Worm (Caenorhabditis elegans) whole organism, L1 larva: ENCODE results near the gene esyt-2.

Source experiments
- C04F5.9 ChIP-seq: sonication (generic microtip); optimal IDR thresholded peaks from 2 replicates; lab custom pipeline; 2016; ENCODE audit warnings: missing genetic modification characterization, missing compliant biosample characterization
- C16A3.4 ChIP-seq: fragments of 150-350 bp; optimal IDR thresholded peaks from 2 replicates; lab custom pipeline; 2014; ENCODE audit warnings: missing biosample characterization, missing genetic modification characterization
- F16B12.6 ChIP-seq: fragments of 150-350 bp; optimal IDR thresholded peaks from 2 replicates; lab custom pipeline; 2014; ENCODE audit warnings: missing biosample characterization, missing genetic modification characterization
- aha-1 ChIP-seq: fragments of 150-350 bp; optimal IDR thresholded peaks from 2 replicates; lab custom pipeline; 2014; ENCODE audit warnings: missing biosample characterization, missing genetic modification characterization
- aly-2 ChIP-seq: fragments of 150-350 bp; optimal IDR thresholded peaks from 2 replicates; lab custom pipeline; 2014; ENCODE audit warnings: missing biosample characterization, missing genetic modification characterization
- ceh-63 ChIP-seq: fragments of 200-800 bp; sonication (Bioruptor generic); optimal IDR thresholded peaks from 2 replicates; lab custom pipeline; 2018; ENCODE audit warnings: mild to moderate bottlenecking, missing genetic modification characterization, missing compliant biosample characterization
- ceh-82 ChIP-seq, 3 experiments: fragments of 150-350 bp in 1 of 3; sonication (generic microtip) in 2 of 3; optimal IDR thresholded peaks; 2 replicates each; lab custom pipeline; 2014 to 2017; ENCODE audit warnings: missing biosample characterization in 3 of 3, missing genetic modification characterization in 3 of 3
- dpl-1 ChIP-seq, 3 experiments: fragments of 150-350 bp in 2 of 3; sonication (generic microtip) in 1 of 3; optimal IDR thresholded peaks; 2 replicates each; lab custom pipeline; 2014 to 2017; ENCODE audit warnings: missing biosample characterization in 3 of 3, missing genetic modification characterization in 3 of 3, missing genetic modification reagents in 3 of 3
- dsc-1 ChIP-seq: sonication (generic microtip); optimal IDR thresholded peaks from 2 replicates; lab custom pipeline; 2016; ENCODE audit warnings: mild to moderate bottlenecking, missing genetic modification characterization, missing compliant biosample characterization
- efl-1 ChIP-seq, 4 experiments: fragments of 150-350 bp; optimal IDR thresholded peaks in 3 of 4; peaks in 1 of 4; 1 replicate in 1 of 4; 2 replicates in 3 of 4; lab custom pipeline; 2014; ENCODE audit warnings: missing biosample characterization in 2 of 4, missing genetic modification characterization in 2 of 4, missing genetic modification reagents in 2 of 4
- efl-3 ChIP-seq: fragments of 200-800 bp; sonication (Bioruptor generic); optimal IDR thresholded peaks from 2 replicates; lab custom pipeline; 2018; ENCODE audit warnings: mild to moderate bottlenecking, missing genetic modification characterization, missing compliant biosample characterization
- egl-13 ChIP-seq: sonication (generic microtip); optimal IDR thresholded peaks from 2 replicates; lab custom pipeline; 2016; ENCODE audit warnings: missing genotype, missing genetic modification reagents, missing genetic modification characterization, missing compliant biosample characterization
- elt-2 ChIP-seq: sonication (generic microtip); optimal IDR thresholded peaks from 2 replicates; lab custom pipeline; 2016; ENCODE audit warnings: missing genetic modification characterization, mild to moderate bottlenecking, inconsistent platforms, missing compliant biosample characterization, missing genetic modification reagents
- elt-3 ChIP-seq, 6 experiments: fragments of 150-350 bp in 1 of 6; sonication (generic microtip); optimal IDR thresholded peaks; 2 replicates each; lab custom pipeline; 2017 to 2018; ENCODE audit warnings: missing biosample characterization in 6 of 6, missing genetic modification characterization in 6 of 6, inconsistent platforms in 1 of 6
- ets-5 ChIP-seq: fragments of 200-800 bp; sonication (Bioruptor generic); IDR thresholded peaks from 2 replicates; pipeline ENCODE4 v1.3.6; 2022; ENCODE audit warnings: missing genetic modification characterization, missing compliant biosample characterization
- fos-1 ChIP-seq: fragments of 150-350 bp; optimal IDR thresholded peaks from 2 replicates; lab custom pipeline; 2014; ENCODE audit warnings: missing biosample characterization, missing genetic modification characterization
- hlh-17 ChIP-seq: fragments of 200-800 bp; sonication (Bioruptor generic); optimal IDR thresholded peaks from 2 replicates; lab custom pipeline; 2018; ENCODE audit warnings: missing genetic modification characterization, mild to moderate bottlenecking, missing compliant biosample characterization, moderate library complexity, borderline replicate concordance
- hlh-4 ChIP-seq: sonication (generic microtip); optimal IDR thresholded peaks from 2 replicates; lab custom pipeline; 2016; ENCODE audit warnings: mild to moderate bottlenecking, missing genetic modification characterization, missing compliant biosample characterization
- hpl-2 ChIP-seq: fragments of 150-350 bp; optimal IDR thresholded peaks from 2 replicates; lab custom pipeline; 2014; ENCODE audit warnings: missing biosample characterization, missing genetic modification reagents, missing genetic modification characterization
- isw-1 ChIP-seq: fragments of 200-800 bp; sonication (Bioruptor generic); IDR thresholded peaks from 2 replicates; pipeline ENCODE4 v1.3.6; 2022; ENCODE audit warnings: missing genetic modification characterization, missing compliant biosample characterization
- jun-1 ChIP-seq: fragments of 150-350 bp; optimal IDR thresholded peaks from 2 replicates; lab custom pipeline; 2014; ENCODE audit warnings: missing biosample characterization, missing genetic modification reagents, missing genetic modification characterization
- lin-15B ChIP-seq: fragments of 150-350 bp; sonication (generic microtip); optimal IDR thresholded peaks from 3 replicates; lab custom pipeline; 2014; ENCODE audit warnings: missing biosample characterization, missing genetic modification characterization
- lin-35 ChIP-seq, 2 experiments: fragments of 150-350 bp; optimal IDR thresholded peaks; 2 replicates each; lab custom pipeline; 2014; ENCODE audit warnings: missing biosample characterization in 2 of 2, missing genetic modification characterization in 2 of 2, missing genetic modification reagents in 2 of 2
- lir-3 ChIP-seq: sonication (generic microtip); optimal IDR thresholded peaks from 2 replicates; lab custom pipeline; 2016; ENCODE audit warnings: mild to moderate bottlenecking, missing genetic modification characterization, moderate library complexity, missing compliant biosample characterization; ENCODE audit not compliant: poor library complexity
- mdl-1 ChIP-seq, 2 experiments: fragments of 150-350 bp; optimal IDR thresholded peaks; 2 replicates each; lab custom pipeline; 2014 to 2017; ENCODE audit warnings: missing biosample characterization in 2 of 2, missing genetic modification characterization in 2 of 2, inconsistent platforms in 1 of 2
- mef-2 ChIP-seq: fragments of 150-350 bp; optimal IDR thresholded peaks from 2 replicates; lab custom pipeline; 2014; ENCODE audit warnings: missing biosample characterization, missing genetic modification characterization
- mep-1 ChIP-seq: fragments of 150-350 bp; optimal IDR thresholded peaks from 2 replicates; lab custom pipeline; 2014; ENCODE audit warnings: missing biosample characterization, missing genetic modification characterization
- nhr-12 ChIP-seq: sonication (generic microtip); optimal IDR thresholded peaks from 2 replicates; lab custom pipeline; 2017; ENCODE audit warnings: missing biosample characterization, missing genetic modification characterization
- nhr-20 ChIP-seq: sonication (generic microtip); optimal IDR thresholded peaks from 2 replicates; lab custom pipeline; 2016; ENCODE audit warnings: mild to moderate bottlenecking, missing genetic modification characterization, missing compliant biosample characterization
- nhr-237 ChIP-seq: fragments of 150-350 bp; optimal IDR thresholded peaks from 2 replicates; lab custom pipeline; 2014; ENCODE audit warnings: missing biosample characterization, missing genetic modification characterization
- nhr-28 ChIP-seq: fragments of 150-350 bp; optimal IDR thresholded peaks from 2 replicates; lab custom pipeline; 2014; ENCODE audit warnings: missing biosample characterization, missing genetic modification characterization
- nhr-71 ChIP-seq: sonication (generic microtip); optimal IDR thresholded peaks from 2 replicates; lab custom pipeline; 2016; ENCODE audit warnings: mild to moderate bottlenecking, missing genetic modification characterization, moderate library complexity, missing compliant biosample characterization
- nhr-84 ChIP-seq: sonication (generic microtip); optimal IDR thresholded peaks from 2 replicates; lab custom pipeline; 2017; ENCODE audit warnings: missing biosample characterization, missing genetic modification characterization
- nhr-85 ChIP-seq: sonication (generic microtip); peaks from one replicate; lab custom pipeline; 2016; ENCODE audit warnings: missing genetic modification characterization, inconsistent platforms, missing compliant biosample characterization
- pax-3 ChIP-seq: fragments of 200-800 bp; sonication (Bioruptor generic); optimal IDR thresholded peaks from 2 replicates; lab custom pipeline; 2018; ENCODE audit warnings: mild to moderate bottlenecking, missing genetic modification characterization, moderate library complexity, missing compliant biosample characterization
- skn-1 ChIP-seq: fragments of 150-350 bp; optimal IDR thresholded peaks from 2 replicates; lab custom pipeline; 2014; ENCODE audit warnings: missing biosample characterization, missing genetic modification characterization
- sox-4 ChIP-seq: sonication (generic microtip); optimal IDR thresholded peaks from 2 replicates; lab custom pipeline; 2016; ENCODE audit warnings: missing genetic modification characterization, missing compliant biosample characterization
- swsn-7 ChIP-seq: sonication (generic microtip); optimal IDR thresholded peaks from 2 replicates; lab custom pipeline; 2016; ENCODE audit warnings: missing genetic modification characterization, missing compliant biosample characterization
- unc-130 ChIP-seq: fragments of 150-350 bp; optimal IDR thresholded peaks from 2 replicates; lab custom pipeline; 2017; ENCODE audit warnings: missing biosample characterization, missing genetic modification characterization, inconsistent platforms
- unc-30 ChIP-seq: sonication (generic microtip); optimal IDR thresholded peaks from 2 replicates; lab custom pipeline; 2017; ENCODE audit warnings: missing biosample characterization, missing genetic modification characterization
- unc-62 ChIP-seq: fragments of 150-350 bp; optimal IDR thresholded peaks from 2 replicates; lab custom pipeline; 2014; ENCODE audit warnings: missing biosample characterization, missing genetic modification reagents, missing genetic modification characterization
- unc-86 ChIP-seq: sonication (generic microtip); optimal IDR thresholded peaks from 2 replicates; lab custom pipeline; 2016; ENCODE audit warnings: missing genetic modification characterization, missing compliant biosample characterization
- unc-98 ChIP-seq: fragments of 200-800 bp; sonication (Bioruptor generic); IDR thresholded peaks from 2 replicates; pipeline ENCODE4 v1.3.6; 2022; ENCODE audit warnings: missing genetic modification characterization, missing compliant biosample characterization
- xbp-1 ChIP-seq: sonication (generic microtip); optimal IDR thresholded peaks from 2 replicates; lab custom pipeline; 2016; ENCODE audit warnings: missing genetic modification characterization, missing compliant biosample characterization
- zag-1 ChIP-seq: fragments of 150-350 bp; optimal IDR thresholded peaks from 2 replicates; lab custom pipeline; 2014; ENCODE audit warnings: missing biosample characterization, missing genetic modification characterization
- ztf-11 ChIP-seq, 2 experiments: sonication (generic microtip); optimal IDR thresholded peaks; 2 replicates each; lab custom pipeline; 2016 to 2017; ENCODE audit warnings: missing genetic modification characterization in 2 of 2, missing biosample characterization in 1 of 2, missing compliant biosample characterization in 1 of 2
- ztf-4 ChIP-seq: fragments of 150-350 bp; optimal IDR thresholded peaks from 2 replicates; lab custom pipeline; 2014; ENCODE audit warnings: missing biosample characterization, missing genetic modification characterization

Gene esyt-2

DNA sequence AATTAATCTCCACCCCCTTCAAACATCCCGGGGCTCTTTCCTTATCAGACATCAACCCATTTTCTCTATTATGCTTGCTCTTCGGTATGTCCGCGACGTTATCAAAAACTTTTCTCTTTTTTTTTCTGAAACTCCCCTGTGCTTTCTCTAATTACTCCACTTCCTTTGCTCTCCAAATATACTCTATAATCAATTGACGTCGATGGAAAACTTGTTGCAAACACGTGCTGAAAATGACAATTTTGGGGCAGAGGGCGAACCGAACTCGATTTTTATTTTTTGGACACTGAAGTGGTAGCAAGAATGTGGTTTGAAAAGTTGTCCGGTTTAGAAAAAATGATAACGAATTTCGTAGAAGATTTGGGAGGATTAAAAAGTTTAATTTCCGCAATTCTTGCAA, 51.7 kb downstream of the esyt-2 start:
- TF ChIP-seq nhr-71 (tag; lab: Kevin White, UChicago) (peak; percentile 21), mef-2 (tag; lab: Kevin White, UChicago) (no peak), C04F5.9 (tag; lab: Kevin White, UChicago) (no peak), ets-5 (GFP tag; lab: Robert Waterston, UW) (no peak), dsc-1 (tag; lab: Kevin White, UChicago) (no peak), elt-2 (tag; lab: Kevin White, UChicago) (peak; percentile 95), unc-30 (tag; lab: Kevin White, UChicago) (no peak), hlh-17 (no peak), unc-86 (tag; lab: Kevin White, UChicago) (no peak), unc-98 (no peak), nhr-85 (tag; lab: Kevin White, UChicago) (no peak), pax-3 (tag; lab: Kevin White, UChicago) (no peak), F16B12.6 (tag; lab: Kevin White, UChicago) (no peak), efl-1 (optimal IDR thresholded peaks at IDR 0.05; lab: Kevin White, UChicago) (no peak), efl-1 (GFP tag; optimal IDR thresholded peaks at IDR 0.05 in 1 of 2; lab: Kevin White, UChicago) (peak in 1 of 2 experiments; percentile 76), xbp-1 (no peak), lin-35 (GFP tag; optimal IDR thresholded peaks at IDR 0.05; lab: Kevin White, UChicago) (peak in 1 of 2 experiments; percentile 5), egl-13 (no peak), nhr-20 (tag; lab: Kevin White, UChicago) (peak; percentile 44), jun-1 (tag; lab: Kevin White, UChicago) (no peak), nhr-28 (no peak), mdl-1 (tag; optimal IDR thresholded peaks at IDR 0.05; lab: Kevin White, UChicago) (peak in 1 of 2 experiments; percentile 49)

DNA sequence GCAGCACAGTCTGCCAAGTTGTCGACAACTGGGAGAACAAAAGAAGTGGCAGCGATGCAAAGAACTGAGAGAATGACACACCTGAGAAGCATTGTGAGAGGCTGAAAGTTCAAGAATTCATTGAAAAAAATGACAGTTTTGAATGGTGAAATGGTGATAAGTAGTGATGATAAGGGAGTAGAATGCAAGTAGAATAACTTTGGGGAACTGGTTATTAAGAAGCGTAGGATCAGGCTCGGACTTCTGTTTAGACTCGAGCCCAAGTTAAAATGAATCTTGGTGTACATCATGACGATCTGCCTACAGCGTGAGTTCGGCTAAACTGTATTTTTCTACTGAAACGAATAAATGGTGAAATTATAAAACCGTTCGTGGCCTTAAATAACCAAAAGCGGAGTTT, 52.2 kb downstream of the esyt-2 start, which contains the start of gene F42A10.7:
TSS of gene F42A10.7 (minus strand) at position 101 of the 400 bp plus-strand sequence.
- TF ChIP-seq zag-1 (tag; lab: Kevin White, UChicago) (no peak), efl-3 (GFP tag; lab: Kevin White, UChicago) (no peak), fos-1 (tag; lab: Kevin White, UChicago) (no peak), unc-62 (GFP tag; lab: Kevin White, UChicago) (no peak), elt-3 (tag; optimal IDR thresholded peaks at IDR 0.05; lab: Kevin White, UChicago) (no peak), hlh-4 (no peak), ztf-4 (tag; lab: Kevin White, UChicago) (no peak), ztf-11 (tag; optimal IDR thresholded peaks at IDR 0.05; lab: Kevin White, UChicago) (no peak), aly-2 (no peak), lir-3 (tag; lab: Kevin White, UChicago) (no peak), ceh-82 (tag; optimal IDR thresholded peaks at IDR 0.05; lab: Kevin White, UChicago) (no peak), aha-1 (no peak), swsn-7 (no peak), isw-1 (GFP tag; lab: Robert Waterston, UW) (no peak), nhr-84 (tag; lab: Kevin White, UChicago) (no peak), mep-1 (tag; lab: Kevin White, UChicago) (no peak)
- TF ChIP-seq, all 84 proteins: peak for 0

DNA sequence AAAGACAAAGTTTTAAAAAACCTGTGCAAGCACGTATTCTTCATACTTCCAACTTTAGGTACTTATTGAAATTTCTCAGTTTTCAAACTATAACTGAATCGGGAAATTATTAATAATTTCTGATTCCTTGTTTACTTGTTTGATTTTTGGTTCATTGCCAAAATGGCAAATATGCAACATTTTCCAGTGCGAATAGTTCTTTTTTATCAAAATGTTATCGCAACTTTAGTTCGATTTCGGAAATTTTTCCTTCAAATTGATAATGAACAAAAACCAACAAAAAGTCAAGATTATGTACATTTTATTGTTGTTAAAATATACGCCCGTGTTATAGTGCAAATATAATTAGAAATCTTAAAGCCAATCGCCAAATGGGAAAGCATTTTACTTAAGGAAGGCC, 53.1 kb downstream of the esyt-2 start:
- peak; percentile 33 for TF ChIP-seq elt-2 (tag; lab: Kevin White, UChicago)
- no peak for TF ChIP-seq lin-15B

DNA sequence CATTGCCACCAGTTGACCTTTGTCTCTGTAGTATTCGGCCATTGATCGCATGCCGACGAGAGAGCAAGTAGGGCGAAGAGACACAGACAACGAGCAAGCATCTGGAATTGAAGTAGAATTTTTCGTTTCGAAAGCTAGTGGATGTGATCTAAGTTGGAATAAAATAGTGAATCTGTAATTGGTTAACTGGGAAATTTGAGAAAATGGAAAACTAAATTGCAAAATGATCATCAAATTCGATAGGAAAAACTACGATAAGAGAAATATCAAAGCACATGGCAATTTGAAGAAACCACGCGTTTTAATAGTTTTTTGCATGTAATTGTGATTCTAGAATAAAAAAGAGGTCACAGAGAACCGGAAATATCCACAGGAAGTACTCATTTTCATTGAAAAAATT, 54.0 kb downstream of the esyt-2 start, which contains the start of gene F42A10.6:
TSS of gene F42A10.6 (minus strand) at position 101 of the 400 bp plus-strand sequence.
- no peak for TF ChIP-seq mdl-1 (tag; optimal IDR thresholded peaks at IDR 0.05; lab: Kevin White, UChicago)
- TF ChIP-seq isw-1 (GFP tag; lab: Robert Waterston, UW), result no peak
- TF ChIP-seq hpl-2 (GFP tag; lab: Kevin White, UChicago), result no peak
- TF ChIP-seq elt-3 (tag; optimal IDR thresholded peaks at IDR 0.05; lab: Kevin White, UChicago), result no peak
- no peak for TF ChIP-seq nhr-12 (tag; lab: Kevin White, UChicago)
- no peak for TF ChIP-seq sox-4
- no peak for TF ChIP-seq nhr-237 (tag; lab: Kevin White, UChicago)
- TF ChIP-seq skn-1, result no peak
- TF ChIP-seq ceh-63, result no peak
- no peak for TF ChIP-seq unc-130
- no peak for TF ChIP-seq dpl-1 (GFP tag; optimal IDR thresholded peaks at IDR 0.05; lab: Kevin White, UChicago)
- no peak for TF ChIP-seq nhr-85 (tag; lab: Kevin White, UChicago)
- no peak for TF ChIP-seq C16A3.4 (tag; lab: Kevin White, UChicago)
